Fruit fly (Drosophila melanogaster) whole organism, prepupa: ENCODE data around the gene loco.

Experiments
- Blimp-1 ChIP-seq: fragments of 200-800 bp; sonication (Bioruptor generic); optimal IDR thresholded peaks from 3 replicates; lab custom pipeline; 2017; ENCODE audit warnings: missing biosample characterization, missing genetic modification characterization, mild to moderate bottlenecking, moderate library complexity, missing genetic modification reagents
- CG10631 ChIP-seq: fragments of 200-800 bp; sonication (Bioruptor generic); optimal IDR thresholded peaks from 2 replicates; lab custom pipeline; 2016; ENCODE audit warnings: missing biosample characterization, missing genetic modification characterization
- CG10669 ChIP-seq: fragments of 200-800 bp; sonication (Bioruptor generic); optimal IDR thresholded peaks from 3 replicates; lab custom pipeline; 2018; ENCODE audit warnings: missing biosample characterization, mild to moderate bottlenecking, missing genetic modification characterization, moderate library complexity
- CG11294 ChIP-seq: fragments of 200-800 bp; sonication (Bioruptor generic); IDR thresholded peaks from 2 replicates; pipeline ENCODE4 v1.3.6; 2022; ENCODE audit warnings: missing biosample characterization, missing genetic modification characterization
- CG11762 ChIP-seq: fragments of 200-800 bp; sonication (Bioruptor generic); optimal IDR thresholded peaks from 3 replicates; lab custom pipeline; 2016; ENCODE audit warnings: missing biosample characterization, missing genetic modification characterization; ENCODE audit not compliant: insufficient read depth
- CG11902 ChIP-seq: fragments of 200-800 bp; sonication (Bioruptor generic); optimal IDR thresholded peaks from 3 replicates; lab custom pipeline; 2016; ENCODE audit warnings: missing biosample characterization, missing genetic modification characterization
- CG15336 ChIP-seq: fragments of 200-800 bp; sonication (Bioruptor generic); IDR thresholded peaks from 2 replicates; pipeline ENCODE4 v1.3.6; 2022; ENCODE audit warnings: missing biosample characterization, missing genetic modification characterization
- CG1621 ChIP-seq: fragments of 200-800 bp; sonication (Bioruptor generic); optimal IDR thresholded peaks from 3 replicates; lab custom pipeline; 2018; ENCODE audit warnings: missing biosample characterization, mild to moderate bottlenecking, missing genetic modification characterization
- CG32006 ChIP-seq: fragments of 200-800 bp; sonication (Bioruptor generic); optimal IDR thresholded peaks from 3 replicates; lab custom pipeline; 2017; ENCODE audit warnings: missing biosample characterization, mild to moderate bottlenecking, missing genetic modification characterization
- CG3919 ChIP-seq: fragments of 200-800 bp; sonication (Bioruptor generic); optimal IDR thresholded peaks from 3 replicates; lab custom pipeline; 2016; ENCODE audit warnings: missing biosample characterization, missing genetic modification characterization
- CG4318 ChIP-seq: fragments of 200-800 bp; sonication (Bioruptor generic); optimal IDR thresholded peaks from 3 replicates; lab custom pipeline; 2017; ENCODE audit warnings: missing biosample characterization, mild to moderate bottlenecking, missing genetic modification characterization
- CG6163 ChIP-seq: fragments of 200-800 bp; sonication (Bioruptor generic); IDR thresholded peaks from 3 replicates; pipeline ENCODE4 v1.3.6; 2022; ENCODE audit warnings: missing biosample characterization, missing genetic modification characterization
- CG6792 ChIP-seq: fragments of 200-800 bp; sonication (Bioruptor generic); optimal IDR thresholded peaks from 3 replicates; lab custom pipeline; 2016; ENCODE audit warnings: missing biosample characterization, missing genetic modification characterization
- CG6808 ChIP-seq: fragments of 200-800 bp; sonication (Bioruptor generic); optimal IDR thresholded peaks from 3 replicates; lab custom pipeline; 2017; ENCODE audit warnings: missing biosample characterization, missing genetic modification characterization, mild to moderate bottlenecking, moderate library complexity, missing genetic modification reagents
- CG6854 ChIP-seq: fragments of 200-800 bp; sonication (Bioruptor generic); optimal IDR thresholded peaks from 2 replicates; lab custom pipeline; 2017; ENCODE audit warnings: missing biosample characterization, mild to moderate bottlenecking, missing genetic modification characterization
- CG8119 ChIP-seq: fragments of 200-800 bp; sonication (Bioruptor generic); IDR thresholded peaks from 3 replicates; pipeline ENCODE4 v1.3.6; 2022; ENCODE audit warnings: missing biosample characterization, missing genetic modification characterization
- CG8319 ChIP-seq: fragments of 200-800 bp; sonication (Bioruptor generic); optimal IDR thresholded peaks from 3 replicates; lab custom pipeline; 2016; ENCODE audit warnings: missing biosample characterization, missing genetic modification characterization
- CG8632 ChIP-seq: fragments of 200-800 bp; sonication (Bioruptor generic); optimal IDR thresholded peaks from 3 replicates; lab custom pipeline; 2016; ENCODE audit warnings: missing biosample characterization, missing genetic modification characterization
- CG9139 ChIP-seq: fragments of 200-800 bp; sonication (Bioruptor generic); optimal IDR thresholded peaks from 3 replicates; lab custom pipeline; 2017; ENCODE audit warnings: missing biosample characterization, mild to moderate bottlenecking, missing genetic modification characterization
- Eip78C ChIP-seq: fragments of 200-800 bp; sonication (Bioruptor generic); peaks from one replicate; lab custom pipeline; 2016; ENCODE audit warnings: missing biosample characterization, missing genetic modification characterization
- Eip93F ChIP-seq: fragments of 200-800 bp; sonication (Bioruptor generic); optimal IDR thresholded peaks from 2 replicates; lab custom pipeline; 2016; ENCODE audit warnings: missing biosample characterization, mild to moderate bottlenecking, missing genetic modification characterization
- Ets21C ChIP-seq: fragments of 200-800 bp; sonication (Bioruptor generic); optimal IDR thresholded peaks from 3 replicates; lab custom pipeline; 2016; ENCODE audit warnings: missing biosample characterization, missing genetic modification characterization
- Hr38 ChIP-seq: sonication (Bioruptor generic); optimal IDR thresholded peaks from 2 replicates; lab custom pipeline; 2016; ENCODE audit warnings: missing biosample characterization, missing genetic modification characterization
- Hr39 ChIP-seq: fragments of 200-800 bp; sonication (Bioruptor generic); optimal IDR thresholded peaks from 2 replicates; lab custom pipeline; 2016; ENCODE audit warnings: missing biosample characterization, missing genetic modification characterization
- OdsH ChIP-seq: fragments of 200-800 bp; sonication (Bioruptor generic); optimal IDR thresholded peaks from 3 replicates; lab custom pipeline; 2016; ENCODE audit warnings: missing biosample characterization, missing genetic modification characterization
- Smox ChIP-seq: fragments of 200-800 bp; sonication (Bioruptor generic); optimal IDR thresholded peaks from 3 replicates; lab custom pipeline; 2016; ENCODE audit warnings: missing biosample characterization, missing genetic modification characterization
- Sox102F ChIP-seq: fragments of 200-800 bp; sonication (Bioruptor generic); optimal IDR thresholded peaks from 2 replicates; lab custom pipeline; 2016; ENCODE audit warnings: missing biosample characterization, mild to moderate bottlenecking, missing genetic modification characterization
- Sox14 ChIP-seq: fragments of 200-800 bp; sonication (Bioruptor generic); optimal IDR thresholded peaks from 3 replicates; lab custom pipeline; 2016; ENCODE audit warnings: missing biosample characterization, missing genetic modification characterization
- achi ChIP-seq: fragments of 200-800 bp; sonication (Bioruptor generic); optimal IDR thresholded peaks from 3 replicates; lab custom pipeline; 2016; ENCODE audit warnings: missing biosample characterization, missing genetic modification characterization
- cyc ChIP-seq: fragments of 200-800 bp; sonication (Bioruptor generic); optimal IDR thresholded peaks from 3 replicates; lab custom pipeline; 2016; ENCODE audit warnings: missing biosample characterization, missing genetic modification characterization
- dac ChIP-seq: fragments of 200-800 bp; sonication (Bioruptor generic); optimal IDR thresholded peaks from 2 replicates; lab custom pipeline; 2017; ENCODE audit warnings: missing biosample characterization, mild to moderate bottlenecking, missing genetic modification characterization
- dsx ChIP-seq: fragments of 200-800 bp; optimal IDR thresholded peaks from 3 replicates; lab custom pipeline; 2019; ENCODE audit warnings: missing biosample characterization, mild to moderate bottlenecking, missing genetic modification characterization, moderate library complexity; ENCODE audit not compliant: poor library complexity, severe bottlenecking
- eg ChIP-seq: fragments of 200-800 bp; sonication (Bioruptor generic); IDR thresholded peaks from 3 replicates; pipeline ENCODE4 v1.3.6; 2022; ENCODE audit warnings: missing biosample characterization, missing genetic modification characterization
- esn ChIP-seq: fragments of 200-800 bp; sonication (Bioruptor generic); optimal IDR thresholded peaks from 2 replicates; lab custom pipeline; 2016; ENCODE audit warnings: missing biosample characterization, mild to moderate bottlenecking, missing genetic modification characterization, moderate library complexity
- fd59A ChIP-seq: fragments of 200-800 bp; sonication (Bioruptor generic); optimal IDR thresholded peaks from 2 replicates; lab custom pipeline; 2017; ENCODE audit warnings: missing biosample characterization, mild to moderate bottlenecking, missing genetic modification characterization, missing genetic modification reagents
- fd85E ChIP-seq: fragments of 200-800 bp; sonication (Bioruptor generic); optimal IDR thresholded peaks from 3 replicates; lab custom pipeline; 2016; ENCODE audit warnings: missing biosample characterization, missing genetic modification characterization
- fkh ChIP-seq: fragments of 200-800 bp; sonication (Bioruptor generic); optimal IDR thresholded peaks from 3 replicates; lab custom pipeline; 2017; ENCODE audit warnings: missing biosample characterization, mild to moderate bottlenecking, missing genetic modification characterization, moderate library complexity
- lz ChIP-seq: fragments of 200-800 bp; sonication (Bioruptor generic); optimal IDR thresholded peaks from 3 replicates; lab custom pipeline; 2016; ENCODE audit warnings: missing biosample characterization, missing genetic modification characterization
- net ChIP-seq: fragments of 200-800 bp; sonication (Bioruptor generic); optimal IDR thresholded peaks from 3 replicates; lab custom pipeline; 2016; ENCODE audit warnings: missing biosample characterization, missing genetic modification characterization
- svp ChIP-seq: fragments of 200-800 bp; sonication (Bioruptor generic); peaks from one replicate; lab custom pipeline; 2016; ENCODE audit warnings: missing biosample characterization, missing genetic modification characterization

The loco gene

DNA sequence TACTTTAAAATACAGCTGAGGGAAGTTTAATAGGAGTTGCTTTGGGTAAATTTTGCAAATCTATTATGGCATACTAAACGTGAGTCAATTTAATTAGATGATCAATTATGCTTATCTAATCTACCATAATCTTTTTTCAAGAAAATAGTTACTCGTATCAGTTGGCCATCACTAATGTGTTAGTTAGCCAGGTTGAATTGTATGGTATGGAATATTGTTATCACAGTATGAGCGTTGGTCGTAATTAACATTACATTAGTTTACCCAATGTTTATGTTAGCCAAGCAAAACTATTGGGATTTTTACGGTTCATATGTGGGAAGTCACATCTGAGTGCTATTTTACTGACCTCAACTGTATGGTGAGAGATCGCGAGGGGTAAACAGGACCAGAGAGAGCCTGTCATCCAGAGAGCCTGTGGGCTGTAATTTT, 34.4 kb upstream of the loco start (continued):
- peak; percentile 35 for TF ChIP-seq fkh (GFP tag; lab: Kevin White, UChicago)
- TF ChIP-seq achi (GFP tag; lab: Kevin White, UChicago): peak; percentile 65
- peak; percentile 85 for TF ChIP-seq Hr39
- TF ChIP-seq Eip93F (GFP tag; lab: Kevin White, UChicago): no peak
- TF ChIP-seq CG6792: peak; percentile 68
- peak; percentile 92 for TF ChIP-seq Eip78C (GFP tag; lab: Kevin White, UChicago)
- TF ChIP-seq CG11762: peak; percentile 20
- no peak for TF ChIP-seq CG10669 (GFP tag; lab: Kevin White, UChicago)

DNA sequence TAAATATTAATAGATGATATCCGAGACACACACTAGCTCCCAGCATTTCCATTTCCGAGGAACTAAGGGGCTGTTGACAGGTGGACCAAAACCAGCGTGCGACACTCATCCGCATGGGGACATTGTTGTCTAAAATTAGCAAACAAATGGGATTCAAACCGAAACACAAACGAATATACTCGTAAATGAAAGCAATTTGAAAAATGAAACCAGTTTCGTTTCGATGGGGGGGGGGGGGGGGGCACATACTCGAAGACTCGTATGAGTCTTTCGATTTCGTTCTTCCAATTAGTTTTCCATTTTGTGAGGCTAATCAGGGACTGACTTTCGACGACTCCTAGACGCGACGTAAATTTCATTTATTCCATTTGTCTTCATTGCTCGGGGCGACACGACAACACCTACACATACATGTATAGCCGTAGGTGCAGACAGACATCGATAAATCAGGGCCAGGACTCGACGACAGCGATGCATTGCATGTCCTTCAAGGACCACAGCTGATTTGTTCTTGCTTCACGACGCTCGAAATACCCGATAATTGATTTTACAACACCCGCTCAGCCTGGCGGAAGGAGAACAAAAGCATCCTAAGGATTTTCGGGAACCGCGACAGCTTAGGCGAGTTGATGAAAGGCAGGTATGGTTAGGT, 33.6 kb upstream of the loco start:
- no peak for TF ChIP-seq CG10631 (GFP tag; lab: Kevin White, UChicago)
- TF ChIP-seq CG11902 (GFP tag; lab: Kevin White, UChicago): no peak
- no peak for TF ChIP-seq Sox14
- no peak for TF ChIP-seq CG15336 (GFP tag; lab: Robert Waterston, UW)
- no peak for TF ChIP-seq CG3919 (GFP tag; lab: Kevin White, UChicago)
- TF ChIP-seq CG8632 (GFP tag; lab: Kevin White, UChicago): no peak
- TF ChIP-seq CG6854 (GFP tag; lab: Kevin White, UChicago): no peak
- no peak for TF ChIP-seq svp (GFP tag; lab: Kevin White, UChicago)
- no peak for TF ChIP-seq CG6808 (GFP tag; lab: Kevin White, UChicago)
- no peak for TF ChIP-seq CG6792
- TF ChIP-seq net: no peak
- no peak for TF ChIP-seq CG10669 (GFP tag; lab: Kevin White, UChicago)
- no peak for TF ChIP-seq Smox (GFP tag; lab: Kevin White, UChicago)
- TF ChIP-seq Blimp-1 (GFP tag; lab: Kevin White, UChicago): no peak

DNA sequence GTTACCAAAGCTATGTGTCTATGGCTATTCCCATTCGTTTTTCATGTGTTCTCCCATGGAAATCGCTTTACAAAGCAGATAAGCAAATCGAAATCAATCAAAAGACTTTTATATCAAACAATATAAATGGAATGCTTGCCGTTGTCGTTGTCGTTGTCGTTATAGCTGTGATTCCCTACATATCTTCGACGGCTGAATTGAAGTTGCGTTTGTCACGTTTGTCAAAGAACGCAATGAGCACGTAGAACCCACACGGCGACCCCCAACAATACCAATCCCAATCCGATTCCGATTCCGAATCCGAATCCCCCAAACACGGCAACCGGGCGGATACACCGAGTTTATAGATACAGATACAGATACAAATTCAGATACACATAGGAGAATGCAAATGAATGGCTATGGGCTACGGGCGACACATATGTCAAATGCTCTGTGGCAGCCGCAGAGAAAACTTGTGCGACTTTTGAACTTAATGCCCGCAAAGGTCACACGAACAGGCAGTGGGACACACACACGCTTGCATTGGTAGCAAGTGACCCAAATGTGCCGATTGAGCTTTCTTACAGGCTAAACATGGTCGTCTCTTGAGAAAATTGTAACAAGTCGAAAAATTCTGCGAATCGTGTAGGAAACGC, 30.7 kb upstream of the loco start:
- no peak for TF ChIP-seq lz (GFP tag; lab: Kevin White, UChicago)
- TF ChIP-seq Eip93F (GFP tag; lab: Kevin White, UChicago): no peak
- no peak for TF ChIP-seq CG11902 (GFP tag; lab: Kevin White, UChicago)
- TF ChIP-seq Sox102F: no peak
- no peak for TF ChIP-seq Smox (GFP tag; lab: Kevin White, UChicago)
- TF ChIP-seq CG11762: no peak
- no peak for TF ChIP-seq CG11294 (GFP tag; lab: Robert Waterston, UW)

DNA sequence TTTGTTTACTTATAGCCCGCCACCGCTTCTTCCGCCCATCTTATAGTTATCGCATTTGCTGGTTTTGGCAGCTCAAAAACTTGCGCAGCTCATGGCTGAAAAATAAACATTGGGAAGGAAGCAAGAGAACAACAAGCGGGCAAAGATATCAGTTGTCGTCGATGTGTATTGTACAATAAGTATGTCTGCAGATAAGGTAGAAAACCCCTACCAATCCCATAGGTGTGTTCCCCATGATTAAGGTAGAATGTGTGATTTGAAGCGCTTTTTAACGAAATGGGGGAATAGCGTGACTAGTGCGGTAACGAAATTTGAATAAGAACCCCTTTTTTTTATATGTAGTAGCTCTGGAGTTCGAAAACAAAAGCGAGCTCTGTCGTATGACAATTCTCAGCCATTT, 29.9 kb upstream of the loco start:
- no peak for TF ChIP-seq dsx
- peak; percentile 81 for TF ChIP-seq fkh (GFP tag; lab: Kevin White, UChicago)
- TF ChIP-seq, all 60 proteins: peak for 1

DNA sequence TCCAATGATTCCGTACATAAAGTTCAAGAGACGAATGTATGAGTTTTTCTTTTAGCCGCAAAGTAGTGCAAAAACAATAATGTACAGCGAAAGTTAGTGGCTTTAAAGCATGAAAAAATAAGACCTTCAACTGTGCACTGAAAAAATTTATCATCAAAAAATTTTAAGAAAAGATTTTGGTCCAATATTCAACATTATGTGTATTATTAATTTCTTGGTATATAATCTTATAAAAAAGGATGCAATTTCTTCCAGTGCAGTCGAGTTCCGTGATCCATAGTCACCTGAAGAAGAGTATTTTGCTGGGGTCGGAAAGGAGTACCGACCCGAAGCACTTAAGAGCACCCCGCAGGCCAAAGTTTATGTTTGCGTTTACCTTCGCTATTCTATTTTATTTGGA, 29.4 kb upstream of the loco start:
- TF ChIP-seq CG32006 (GFP tag; lab: Kevin White, UChicago) (peak; percentile 69), esn (GFP tag; lab: Kevin White, UChicago) (peak; percentile 29), fd85E (GFP tag; lab: Kevin White, UChicago) (no peak), Sox102F (peak; percentile 0), Ets21C (GFP tag; lab: Kevin White, UChicago) (no peak), eg (GFP tag; lab: Robert Waterston, UW) (peak; percentile 57), CG6792 (no peak), achi (GFP tag; lab: Kevin White, UChicago) (peak; percentile 53), CG4318 (GFP tag; lab: Kevin White, UChicago) (peak; percentile 48), CG6163 (GFP tag; lab: Robert Waterston, UW) (peak; percentile 70), OdsH (peak; percentile 60), CG3919 (GFP tag; lab: Kevin White, UChicago) (peak; percentile 54), Sox14 (peak; percentile 18), cyc (GFP tag; lab: Kevin White, UChicago) (no peak), CG9139 (GFP tag; lab: Kevin White, UChicago) (no peak), CG6808 (GFP tag; lab: Kevin White, UChicago) (no peak), CG8119 (peak; percentile 76), net (peak; percentile 48), CG8319 (GFP tag; lab: Kevin White, UChicago) (no peak), fd59A (GFP tag; lab: Kevin White, UChicago) (no peak), dac (GFP tag; lab: Kevin White, UChicago) (no peak), CG11294 (GFP tag; lab: Robert Waterston, UW) (peak; percentile 14; the same call in 1 of the 2 replicates), CG1621 (no peak), fkh (GFP tag; lab: Kevin White, UChicago) (no peak), Hr39 (peak; percentile 26), CG11902 (GFP tag; lab: Kevin White, UChicago) (no peak), Eip78C (GFP tag; lab: Kevin White, UChicago) (peak; percentile 92), Hr38 (GFP tag; lab: Kevin White, UChicago) (no peak)
